Worm (Caenorhabditis elegans) whole organism, L1 larva: ENCODE data around the gene F36D3.14.

Experiments
- ceh-82 ChIP-seq, 3 experiments: fragments of 150-350 bp in 1 of 3; sonication (generic microtip) in 2 of 3; optimal IDR thresholded peaks; 2 replicates each; lab custom pipeline; 2014 to 2017; ENCODE audit warnings: missing biosample characterization in 3 of 3, missing genetic modification characterization in 3 of 3
- ztf-4 ChIP-seq: fragments of 150-350 bp; optimal IDR thresholded peaks from 2 replicates; lab custom pipeline; 2014; ENCODE audit warnings: missing biosample characterization, missing genetic modification characterization

ce11 chrV:16459377-16459776 is 43.7 kb downstream of the F36D3.14 start:
- TF ChIP-seq ztf-4 = no peak
- no peak for TF ChIP-seq ceh-82 (tag; optimal IDR thresholded peaks at IDR 0.05; lab: Kevin White, UChicago)
